Worm (Caenorhabditis elegans): ENCODE measurements around the gene F49E12.12.

- TF ChIP-seq nhr-237 (tag; optimal IDR thresholded peaks at IDR 0.05) (no peak), mep-1 (tag; optimal IDR thresholded peaks at IDR 0.05) (no peak), nhr-12 (tag; optimal IDR thresholded peaks at IDR 0.05) (no peak), pha-4 (tag; optimal IDR thresholded peaks at IDR 0.05) (no peak), ztf-11 (tag; optimal IDR thresholded peaks at IDR 0.05) (no peak), unc-39 (tag; optimal IDR thresholded peaks at IDR 0.05) (no peak), unc-62 (GFP tag; optimal IDR thresholded peaks at IDR 0.05) (no peak), lin-13 (tag; optimal IDR thresholded peaks at IDR 0.05) (no peak), snpc-4 (tag; optimal IDR thresholded peaks at IDR 0.05) (no peak), flh-1 (GFP tag; optimal IDR thresholded peaks at IDR 0.05) (no peak), bed-3 (GFP tag; optimal IDR thresholded peaks at IDR 0.05) (no peak)
Measured at ce11 chrII:8339108-8339507, 42.2 kb upstream of the F49E12.12 start.
